Fruit fly (Drosophila melanogaster) whole organism, embryonic: ENCODE measurements around the gene CG8042.

Experiments
- Bdp1 ChIP-seq: fragments of 200-800 bp; sonication (Bioruptor generic); optimal IDR thresholded peaks from 3 replicates; lab custom pipeline; 2016; ENCODE audit warnings: missing biosample characterization, missing genetic modification characterization
- CG10979 ChIP-seq: fragments of 200-800 bp; sonication (Bioruptor generic); optimal IDR thresholded peaks from 2 replicates; lab custom pipeline; 2018; ENCODE audit warnings: missing biosample characterization, mild to moderate bottlenecking, missing genetic modification characterization, moderate library complexity
- CG34224 ChIP-seq: fragments of 200-800 bp; sonication (Bioruptor generic); IDR thresholded peaks from 3 replicates; pipeline ENCODE4 v1.3.6; 2022; ENCODE audit warnings: missing biosample characterization, missing genetic modification characterization; ENCODE audit not compliant: partially characterized antibody
- CG3838 ChIP-seq: fragments of 200-800 bp; sonication (Bioruptor generic); optimal IDR thresholded peaks from 3 replicates; lab custom pipeline; 2016; ENCODE audit warnings: missing biosample characterization, missing genetic modification characterization
- CoRest ChIP-seq: fragments of 200-800 bp; sonication (Bioruptor generic); optimal IDR thresholded peaks from 3 replicates; lab custom pipeline; 2018; ENCODE audit warnings: missing biosample characterization, mild to moderate bottlenecking, missing genetic modification characterization, moderate library complexity
- Elba2 ChIP-seq: fragments of 200-800 bp; sonication (Bioruptor generic); optimal IDR thresholded peaks from 3 replicates; lab custom pipeline; 2016; ENCODE audit warnings: missing biosample characterization, missing genetic modification characterization
- Kr ChIP-seq: fragments of 200-800 bp; sonication (Bioruptor generic); optimal IDR thresholded peaks from 2 replicates; lab custom pipeline; 2017; ENCODE audit warnings: missing biosample characterization, mild to moderate bottlenecking, missing genetic modification characterization
- bab2 ChIP-seq: fragments of 200-800 bp; sonication (Bioruptor generic); optimal IDR thresholded peaks from 2 replicates; lab custom pipeline; 2016; ENCODE audit warnings: missing biosample characterization, missing genetic modification characterization
- eve ChIP-seq, 2 experiments: fragments of >200 bp; optimal IDR thresholded peaks; 2 replicates each; lab custom pipeline; 2017; ENCODE audit warnings: missing biosample characterization in 2 of 2, missing genetic modification characterization in 2 of 2
- pnt ChIP-seq: fragments of 200-800 bp; sonication (Bioruptor generic); optimal IDR thresholded peaks from 3 replicates; lab custom pipeline; 2016; ENCODE audit warnings: missing biosample characterization, missing genetic modification characterization
- salm ChIP-seq: fragments of 200-800 bp; sonication (Bioruptor generic); optimal IDR thresholded peaks from 2 replicates; lab custom pipeline; 2018; ENCODE audit warnings: missing biosample characterization, mild to moderate bottlenecking, missing genetic modification characterization
- stc ChIP-seq: fragments of 200-800 bp; sonication (Bioruptor generic); IDR thresholded peaks from 2 replicates; pipeline ENCODE4 v1.3.6; 2022; ENCODE audit warnings: missing biosample characterization, missing genetic modification characterization
- tx ChIP-seq: fragments of 200-800 bp; sonication (Bioruptor generic); optimal IDR thresholded peaks from 2 replicates; lab custom pipeline; 2016; ENCODE audit warnings: missing biosample characterization, missing genetic modification characterization

dm6 chr3L:7981956-7982355 lies 7.2 kb upstream of the CG8042 start:
- no peak for TF ChIP-seq CG10979
- TF ChIP-seq CoRest (tag; lab: Kevin White, UChicago) = no peak
- no peak for TF ChIP-seq Elba2 (GFP tag; lab: Kevin White, UChicago)
- no peak for TF ChIP-seq CG34224 (GFP tag; lab: Robert Waterston, UW)
- no peak for TF ChIP-seq Bdp1 (GFP tag; lab: Kevin White, UChicago)
- TF ChIP-seq bab2 (GFP tag; lab: Kevin White, UChicago) = no peak
- TF ChIP-seq Kr (GFP tag; lab: Kevin White, UChicago) = no peak
- TF ChIP-seq salm (tag; lab: Kevin White, UChicago) = no peak
- no peak for TF ChIP-seq pnt (GFP tag; lab: Kevin White, UChicago)
- TF ChIP-seq stc (GFP tag; lab: Robert Waterston, UW) = no peak
- TF ChIP-seq tx (GFP tag; lab: Kevin White, UChicago) = no peak
- TF ChIP-seq eve (GFP tag; optimal IDR thresholded peaks at IDR 0.05; lab: Kevin White, UChicago) = no peak
- TF ChIP-seq CG3838 (GFP tag; lab: Kevin White, UChicago) = no peak
